Worm (Caenorhabditis elegans) whole organism, L4/young adult: ENCODE results near the gene gcy-13.

Source experiments
- W03F9.2 ChIP-seq: fragments of 150-350 bp; optimal IDR thresholded peaks from 2 replicates; lab custom pipeline; 2014; ENCODE audit warnings: missing biosample characterization, missing genetic modification characterization
- dao-5 ChIP-seq: sonication (generic microtip); optimal IDR thresholded peaks from 2 replicates; lab custom pipeline; 2016; ENCODE audit warnings: missing genotype, missing genetic modification characterization, moderate library complexity, missing compliant biosample characterization
- him-1 ChIP-seq: sonication (generic microtip); optimal IDR thresholded peaks from 2 replicates; lab custom pipeline; 2016; ENCODE audit warnings: missing genotype, missing genetic modification reagents, missing genetic modification characterization, missing compliant biosample characterization

Gene gcy-13

DNA sequence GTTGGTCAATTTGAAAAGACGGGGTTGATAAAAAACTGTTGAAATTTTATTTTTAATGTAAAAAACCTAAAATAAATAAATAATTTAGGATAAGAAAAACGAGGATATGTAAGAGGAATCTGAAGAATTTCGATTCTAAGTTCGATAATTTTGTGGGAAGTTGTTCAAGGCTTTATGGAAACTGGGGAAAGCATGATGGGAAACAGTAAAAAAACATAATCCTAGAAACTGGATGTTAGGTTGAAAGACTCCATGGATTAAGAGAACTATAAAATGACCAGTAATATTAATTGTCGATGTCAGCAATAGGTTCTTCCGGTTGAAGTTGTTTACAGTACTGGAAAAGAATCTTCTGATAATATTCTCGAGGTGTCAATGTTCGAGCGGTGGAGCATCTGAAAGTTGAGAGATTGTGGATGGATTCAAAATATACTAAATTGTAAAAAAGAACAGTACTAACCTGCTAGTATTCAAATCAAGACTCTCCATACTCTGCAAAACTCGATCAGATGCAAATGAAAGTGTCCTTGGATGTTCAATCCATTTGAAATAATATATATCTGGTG lies 49.0 kb downstream of the gcy-13 start:
- no peak for TF ChIP-seq dao-5 (tag; lab: Kevin White, UChicago)
- TF ChIP-seq W03F9.2 (tag; lab: Kevin White, UChicago) = no peak
- TF ChIP-seq him-1 (tag; lab: Kevin White, UChicago) = no peak

DNA sequence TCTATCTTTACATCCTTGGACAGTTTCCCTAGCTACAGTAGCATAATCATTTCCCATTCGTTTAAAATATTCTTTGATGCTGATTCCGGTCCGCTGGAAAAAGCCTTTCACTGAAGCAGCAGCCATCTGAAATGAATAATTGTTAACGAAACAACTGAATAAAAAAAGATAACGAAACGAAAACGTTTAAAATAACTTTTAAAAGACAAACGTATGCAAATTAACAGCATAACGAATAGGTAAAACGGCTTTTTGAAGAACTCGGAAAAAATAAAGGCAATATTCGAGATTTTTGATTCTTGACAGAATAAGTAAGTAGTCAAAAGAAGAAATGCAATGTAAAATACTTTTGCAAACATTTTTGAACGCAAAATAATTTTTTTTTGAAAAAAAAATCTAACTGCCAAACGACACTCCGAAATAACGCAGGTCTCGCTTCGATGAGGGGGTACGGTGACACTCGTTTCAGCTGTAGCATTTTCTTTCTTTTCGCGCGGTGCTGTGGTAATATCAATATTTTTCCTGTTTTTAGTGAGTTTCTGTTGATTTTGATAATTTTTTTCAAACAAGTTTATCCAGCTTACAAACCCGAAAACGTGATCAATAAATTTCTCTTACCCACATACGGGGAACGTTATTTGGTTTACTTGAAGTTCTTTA lies 51.3 kb downstream of the gcy-13 start, which contains the start of the genes R04F11.5 and R04F11.2:
TSS of gene R04F11.5 (minus strand) at position 126 of the 660 bp plus-strand sequence.
TSS of gene R04F11.2 (plus strand) at position 488 of the 660 bp plus-strand sequence.
- TF ChIP-seq him-1 (tag; lab: Kevin White, UChicago) (peak; percentile 76), W03F9.2 (tag; lab: Kevin White, UChicago) (peak; percentile 83), dao-5 (tag; lab: Kevin White, UChicago) (no peak)

DNA sequence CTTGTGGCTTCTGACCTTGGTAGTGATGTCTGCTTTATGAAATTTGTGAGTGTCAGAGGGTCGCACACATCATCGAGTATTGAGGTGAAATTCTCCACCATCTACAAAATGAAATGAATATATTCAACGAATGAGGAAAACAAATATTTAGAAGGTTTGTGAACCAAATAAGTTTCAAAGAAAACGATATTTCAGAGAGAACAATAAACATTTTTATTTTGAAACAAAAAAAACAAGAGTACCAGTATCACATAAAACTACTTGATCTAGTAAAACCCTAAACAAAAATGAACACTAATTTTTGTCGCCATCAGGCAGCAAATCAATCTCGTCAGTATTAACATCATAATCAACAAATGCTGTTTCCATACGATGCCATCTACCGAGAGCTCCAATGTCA lies 52.3 kb downstream of the gcy-13 start, which contains the start of gene R04F11.3:
TSS of gene R04F11.3 (minus strand) at position 101 of the 400 bp plus-strand sequence.
- no peak for TF ChIP-seq him-1 (tag; lab: Kevin White, UChicago)
- TF ChIP-seq W03F9.2 (tag; lab: Kevin White, UChicago) = no peak
- no peak for TF ChIP-seq dao-5 (tag; lab: Kevin White, UChicago)

DNA sequence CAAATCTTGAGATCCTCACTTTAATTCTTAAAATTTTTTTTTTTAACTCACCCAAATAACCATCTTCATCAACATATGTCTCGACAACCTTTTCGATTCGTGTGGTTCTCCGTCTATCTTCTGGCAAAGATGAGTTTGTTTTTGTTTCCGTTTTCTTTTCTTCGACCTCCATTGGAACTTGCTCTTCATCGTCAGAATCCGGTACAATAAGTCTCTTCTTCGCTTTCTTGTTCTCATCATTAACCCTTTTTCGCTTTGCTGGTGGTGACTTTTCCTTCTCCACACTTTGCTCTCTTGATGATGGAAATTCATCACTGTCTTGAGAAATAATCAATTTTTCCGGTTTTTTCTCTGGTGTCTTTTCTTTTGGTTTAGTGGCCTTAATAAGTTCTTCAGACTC lies 53.3 kb downstream of the gcy-13 start:
- no peak for TF ChIP-seq dao-5 (tag; lab: Kevin White, UChicago)
- TF ChIP-seq W03F9.2 (tag; lab: Kevin White, UChicago) = no peak
- TF ChIP-seq him-1 (tag; lab: Kevin White, UChicago) = no peak

DNA sequence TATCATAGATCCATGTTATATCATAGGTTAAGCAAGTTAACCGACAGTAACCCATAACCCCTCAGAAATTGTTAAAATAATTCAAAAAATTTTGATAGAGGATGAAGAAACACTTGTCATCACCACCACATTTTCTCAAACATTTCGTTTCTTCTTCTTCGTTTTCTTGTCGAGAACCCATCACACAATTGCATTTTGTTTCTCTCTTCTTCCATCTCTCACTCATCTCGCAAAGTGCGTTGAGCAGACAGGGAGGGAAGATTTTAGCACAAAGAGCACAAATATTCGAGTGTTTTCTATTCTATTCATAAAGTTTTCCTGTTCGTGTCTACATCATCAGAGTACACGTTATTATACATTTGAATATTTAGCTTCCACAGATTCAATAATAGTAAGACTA lies 54.9 kb downstream of the gcy-13 start:
- no peak for TF ChIP-seq dao-5 (tag; lab: Kevin White, UChicago)
- peak; percentile 18 for TF ChIP-seq him-1 (tag; lab: Kevin White, UChicago)
